Worm (Caenorhabditis elegans) whole organism, early embryonic: ENCODE measurements around the gene nspb-2.

Experiments
- B0310.2 ChIP-seq: sonication (generic microtip); optimal IDR thresholded peaks from 2 replicates; lab custom pipeline; 2016; ENCODE audit warnings: mild to moderate bottlenecking, missing genetic modification characterization, missing compliant biosample characterization
- ama-1 ChIP-seq: fragments of 150-350 bp; optimal IDR thresholded peaks from 2 replicates; lab custom pipeline; 2014
- flt-1 ChIP-seq: fragments of 200-800 bp; sonication (Bioruptor generic); IDR thresholded peaks from 2 replicates; pipeline ENCODE4 v1.3.6; 2022; ENCODE audit warnings: missing genetic modification characterization, missing compliant biosample characterization

- TF ChIP-seq flt-1 (GFP tag; lab: Robert Waterston, UW) (no peak), B0310.2 (tag; lab: Kevin White, UChicago) (no peak), ama-1 (no peak)
These were observed 29.5 kb upstream of the nspb-2 start for ce11 chrIV:6562039-6562438.
